Worm (Caenorhabditis elegans) whole organism, L1 larva: ENCODE measurements around the gene Y69E1A.8.
A peak's percentile ranks its signal among the peaks of the same experiment; 100 is the strongest.

Experiments
- F16B12.6 ChIP-seq: fragments of 150-350 bp; optimal IDR thresholded peaks from 2 replicates; lab custom pipeline; 2014; ENCODE audit warnings: missing biosample characterization, missing genetic modification characterization
- Y116A8C.19 ChIP-seq: sonication (generic microtip); optimal IDR thresholded peaks from 2 replicates; lab custom pipeline; 2016; ENCODE audit warnings: missing compliant biosample characterization, missing genetic modification characterization, borderline replicate concordance
- aha-1 ChIP-seq: fragments of 150-350 bp; optimal IDR thresholded peaks from 2 replicates; lab custom pipeline; 2014; ENCODE audit warnings: missing biosample characterization, missing genetic modification characterization
- alr-1 ChIP-seq: fragments of 200-800 bp; sonication (Bioruptor generic); optimal IDR thresholded peaks from 2 replicates; lab custom pipeline; 2018; ENCODE audit warnings: borderline replicate concordance, mild to moderate bottlenecking, missing genetic modification characterization, missing compliant biosample characterization
- aly-2 ChIP-seq: fragments of 150-350 bp; optimal IDR thresholded peaks from 2 replicates; lab custom pipeline; 2014; ENCODE audit warnings: missing biosample characterization, missing genetic modification characterization
- ama-1 ChIP-seq: fragments of 150-350 bp; optimal IDR thresholded peaks from 2 replicates; lab custom pipeline; 2014
- ceh-63 ChIP-seq: fragments of 200-800 bp; sonication (Bioruptor generic); optimal IDR thresholded peaks from 2 replicates; lab custom pipeline; 2018; ENCODE audit warnings: mild to moderate bottlenecking, missing genetic modification characterization, missing compliant biosample characterization
- ceh-8 ChIP-seq: fragments of 200-800 bp; sonication (Bioruptor generic); optimal IDR thresholded peaks from 2 replicates; lab custom pipeline; 2018; ENCODE audit warnings: mild to moderate bottlenecking, missing genetic modification characterization, moderate library complexity, missing compliant biosample characterization
- ceh-82 ChIP-seq, 3 experiments: fragments of 150-350 bp in 1 of 3; sonication (generic microtip) in 2 of 3; optimal IDR thresholded peaks; 2 replicates each; lab custom pipeline; 2014 to 2017; ENCODE audit warnings: missing biosample characterization in 3 of 3, missing genetic modification characterization in 3 of 3
- ces-1 ChIP-seq: fragments of 150-350 bp; optimal IDR thresholded peaks from 2 replicates; lab custom pipeline; 2014; ENCODE audit warnings: missing biosample characterization, missing genetic modification reagents, missing genetic modification characterization
- dpl-1 ChIP-seq, 3 experiments: fragments of 150-350 bp in 2 of 3; sonication (generic microtip) in 1 of 3; optimal IDR thresholded peaks; 2 replicates each; lab custom pipeline; 2014 to 2017; ENCODE audit warnings: missing biosample characterization in 3 of 3, missing genetic modification characterization in 3 of 3, missing genetic modification reagents in 3 of 3
- dsc-1 ChIP-seq: sonication (generic microtip); optimal IDR thresholded peaks from 2 replicates; lab custom pipeline; 2016; ENCODE audit warnings: mild to moderate bottlenecking, missing genetic modification characterization, missing compliant biosample characterization
- efl-1 ChIP-seq, 4 experiments: fragments of 150-350 bp; optimal IDR thresholded peaks in 3 of 4; peaks in 1 of 4; 1 replicate in 1 of 4; 2 replicates in 3 of 4; lab custom pipeline; 2014; ENCODE audit warnings: missing biosample characterization in 2 of 4, missing genetic modification characterization in 2 of 4, missing genetic modification reagents in 2 of 4
- egl-13 ChIP-seq: sonication (generic microtip); optimal IDR thresholded peaks from 2 replicates; lab custom pipeline; 2016; ENCODE audit warnings: missing genotype, missing genetic modification reagents, missing genetic modification characterization, missing compliant biosample characterization
- egl-27 ChIP-seq, 2 experiments: fragments of 150-350 bp in 1 of 2; sonication (generic microtip); optimal IDR thresholded peaks; 3 replicates each; lab custom pipeline; 2017 to 2018; ENCODE audit warnings: missing biosample characterization in 2 of 2, missing genetic modification characterization in 2 of 2, missing genetic modification reagents in 2 of 2
- elt-2 ChIP-seq: sonication (generic microtip); optimal IDR thresholded peaks from 2 replicates; lab custom pipeline; 2016; ENCODE audit warnings: missing genetic modification characterization, mild to moderate bottlenecking, inconsistent platforms, missing compliant biosample characterization, missing genetic modification reagents
- ets-5 ChIP-seq: fragments of 200-800 bp; sonication (Bioruptor generic); IDR thresholded peaks from 2 replicates; pipeline ENCODE4 v1.3.6; 2022; ENCODE audit warnings: missing genetic modification characterization, missing compliant biosample characterization
- jun-1 ChIP-seq: fragments of 150-350 bp; optimal IDR thresholded peaks from 2 replicates; lab custom pipeline; 2014; ENCODE audit warnings: missing biosample characterization, missing genetic modification reagents, missing genetic modification characterization
- lin-14 ChIP-seq: fragments of 200-800 bp; sonication (Bioruptor generic); optimal IDR thresholded peaks from 2 replicates; lab custom pipeline; 2018; ENCODE audit warnings: mild to moderate bottlenecking, missing genetic modification characterization, moderate library complexity, missing compliant biosample characterization
- lin-35 ChIP-seq, 2 experiments: fragments of 150-350 bp; optimal IDR thresholded peaks; 2 replicates each; lab custom pipeline; 2014; ENCODE audit warnings: missing biosample characterization in 2 of 2, missing genetic modification characterization in 2 of 2, missing genetic modification reagents in 2 of 2
- lin-39 ChIP-seq: fragments of 150-350 bp; optimal IDR thresholded peaks from 2 replicates; lab custom pipeline; 2014; ENCODE audit warnings: missing biosample characterization, missing genetic modification reagents, missing genetic modification characterization
- lir-3 ChIP-seq: sonication (generic microtip); optimal IDR thresholded peaks from 2 replicates; lab custom pipeline; 2016; ENCODE audit warnings: mild to moderate bottlenecking, missing genetic modification characterization, moderate library complexity, missing compliant biosample characterization; ENCODE audit not compliant: poor library complexity
- mab-9 ChIP-seq: fragments of 200-800 bp; sonication (Bioruptor generic); IDR thresholded peaks from 2 replicates; pipeline ENCODE4 v1.3.6; 2022; ENCODE audit warnings: missing genetic modification reagents, missing genetic modification characterization, missing compliant biosample characterization
- mef-2 ChIP-seq: fragments of 150-350 bp; optimal IDR thresholded peaks from 2 replicates; lab custom pipeline; 2014; ENCODE audit warnings: missing biosample characterization, missing genetic modification characterization
- nhr-11 ChIP-seq: fragments of 150-350 bp; optimal IDR thresholded peaks from 2 replicates; lab custom pipeline; 2014; ENCODE audit warnings: missing biosample characterization, missing genetic modification characterization
- nhr-19 ChIP-seq: fragments of 200-800 bp; sonication (Bioruptor generic); conservative IDR thresholded peaks from 2 replicates; pipeline ENCODE4 v1.3.6; 2022; ENCODE audit warnings: missing genetic modification characterization, missing compliant biosample characterization
- nhr-20 ChIP-seq: sonication (generic microtip); optimal IDR thresholded peaks from 2 replicates; lab custom pipeline; 2016; ENCODE audit warnings: mild to moderate bottlenecking, missing genetic modification characterization, missing compliant biosample characterization
- nhr-237 ChIP-seq: fragments of 150-350 bp; optimal IDR thresholded peaks from 2 replicates; lab custom pipeline; 2014; ENCODE audit warnings: missing biosample characterization, missing genetic modification characterization
- nhr-28 ChIP-seq: fragments of 150-350 bp; optimal IDR thresholded peaks from 2 replicates; lab custom pipeline; 2014; ENCODE audit warnings: missing biosample characterization, missing genetic modification characterization
- nhr-47 ChIP-seq: sonication (generic microtip); optimal IDR thresholded peaks from 2 replicates; lab custom pipeline; 2016; ENCODE audit warnings: mild to moderate bottlenecking, missing genetic modification characterization, moderate library complexity, missing compliant biosample characterization
- nhr-71 ChIP-seq: sonication (generic microtip); optimal IDR thresholded peaks from 2 replicates; lab custom pipeline; 2016; ENCODE audit warnings: mild to moderate bottlenecking, missing genetic modification characterization, moderate library complexity, missing compliant biosample characterization
- nhr-84 ChIP-seq: sonication (generic microtip); optimal IDR thresholded peaks from 2 replicates; lab custom pipeline; 2017; ENCODE audit warnings: missing biosample characterization, missing genetic modification characterization
- nhr-90 ChIP-seq: sonication (generic microtip); optimal IDR thresholded peaks from 2 replicates; lab custom pipeline; 2016; ENCODE audit warnings: mild to moderate bottlenecking, missing genetic modification characterization, missing compliant biosample characterization; ENCODE audit not compliant: poor library complexity
- pag-3 ChIP-seq: sonication (generic microtip); optimal IDR thresholded peaks from 2 replicates; lab custom pipeline; 2017; ENCODE audit warnings: missing genetic modification characterization, mild to moderate bottlenecking, missing compliant biosample characterization, antibody characterized with exemption, borderline replicate concordance; ENCODE audit not compliant: insufficient read depth
- pax-3 ChIP-seq: fragments of 200-800 bp; sonication (Bioruptor generic); optimal IDR thresholded peaks from 2 replicates; lab custom pipeline; 2018; ENCODE audit warnings: mild to moderate bottlenecking, missing genetic modification characterization, moderate library complexity, missing compliant biosample characterization
- rnt-1 ChIP-seq: sonication (generic microtip); optimal IDR thresholded peaks from 2 replicates; lab custom pipeline; 2016; ENCODE audit warnings: mild to moderate bottlenecking, missing genetic modification characterization, moderate library complexity, missing compliant biosample characterization
- skn-1 ChIP-seq: fragments of 150-350 bp; optimal IDR thresholded peaks from 2 replicates; lab custom pipeline; 2014; ENCODE audit warnings: missing biosample characterization, missing genetic modification characterization
- snpc-4 ChIP-seq: fragments of 150-350 bp; optimal IDR thresholded peaks from 2 replicates; lab custom pipeline; 2014; ENCODE audit warnings: missing biosample characterization, missing genetic modification characterization
- snu-23 ChIP-seq: sonication (generic microtip); optimal IDR thresholded peaks from 2 replicates; lab custom pipeline; 2016; ENCODE audit warnings: missing genetic modification characterization, missing compliant biosample characterization
- sox-4 ChIP-seq: sonication (generic microtip); optimal IDR thresholded peaks from 2 replicates; lab custom pipeline; 2016; ENCODE audit warnings: missing genetic modification characterization, missing compliant biosample characterization
- sup-37 ChIP-seq: fragments of 200-800 bp; sonication (Bioruptor generic); optimal IDR thresholded peaks from 2 replicates; lab custom pipeline; 2018; ENCODE audit warnings: mild to moderate bottlenecking, missing genetic modification characterization, missing compliant biosample characterization
- swsn-7 ChIP-seq: sonication (generic microtip); optimal IDR thresholded peaks from 2 replicates; lab custom pipeline; 2016; ENCODE audit warnings: missing genetic modification characterization, missing compliant biosample characterization
- unc-130 ChIP-seq: fragments of 150-350 bp; optimal IDR thresholded peaks from 2 replicates; lab custom pipeline; 2017; ENCODE audit warnings: missing biosample characterization, missing genetic modification characterization, inconsistent platforms
- unc-98 ChIP-seq: fragments of 200-800 bp; sonication (Bioruptor generic); IDR thresholded peaks from 2 replicates; pipeline ENCODE4 v1.3.6; 2022; ENCODE audit warnings: missing genetic modification characterization, missing compliant biosample characterization
- ztf-11 ChIP-seq, 2 experiments: sonication (generic microtip); optimal IDR thresholded peaks; 2 replicates each; lab custom pipeline; 2016 to 2017; ENCODE audit warnings: missing genetic modification characterization in 2 of 2, missing biosample characterization in 1 of 2, missing compliant biosample characterization in 1 of 2

The Y69E1A.8 gene

DNA sequence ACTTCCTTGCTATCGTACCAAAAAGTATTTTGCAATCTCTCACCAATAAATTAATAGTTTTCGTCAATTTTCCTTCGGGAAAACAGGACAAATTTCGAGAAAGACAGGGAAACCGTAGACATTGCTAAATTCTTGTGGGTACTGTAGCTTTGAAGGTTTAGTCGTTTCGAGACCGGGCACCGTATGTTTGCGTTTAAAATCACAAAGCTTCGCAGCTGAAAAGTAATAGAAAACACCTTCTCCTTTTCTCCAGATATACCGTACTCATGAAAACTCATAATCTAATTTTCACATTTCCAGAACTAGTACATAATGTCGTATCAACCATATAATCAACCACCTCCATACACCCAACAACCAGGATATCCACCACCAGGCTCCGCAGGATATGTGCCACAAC is 42.6 kb downstream of the Y69E1A.8 start, which contains the start of gene F13H10.6:
Gene F13H10.6, plus strand, starts transcription at position 301 of the 400 bp plus-strand sequence.
- TF ChIP-seq skn-1 (tag; lab: Kevin White, UChicago) = no peak
- TF ChIP-seq alr-1 (tag; lab: Kevin White, UChicago) = no peak
- no peak for TF ChIP-seq nhr-20 (tag; lab: Kevin White, UChicago)
- no peak for TF ChIP-seq jun-1
- no peak for TF ChIP-seq unc-98 (GFP tag; lab: Robert Waterston, UW)
- no peak for TF ChIP-seq sox-4 (tag; lab: Kevin White, UChicago)
- no peak for TF ChIP-seq dsc-1

DNA sequence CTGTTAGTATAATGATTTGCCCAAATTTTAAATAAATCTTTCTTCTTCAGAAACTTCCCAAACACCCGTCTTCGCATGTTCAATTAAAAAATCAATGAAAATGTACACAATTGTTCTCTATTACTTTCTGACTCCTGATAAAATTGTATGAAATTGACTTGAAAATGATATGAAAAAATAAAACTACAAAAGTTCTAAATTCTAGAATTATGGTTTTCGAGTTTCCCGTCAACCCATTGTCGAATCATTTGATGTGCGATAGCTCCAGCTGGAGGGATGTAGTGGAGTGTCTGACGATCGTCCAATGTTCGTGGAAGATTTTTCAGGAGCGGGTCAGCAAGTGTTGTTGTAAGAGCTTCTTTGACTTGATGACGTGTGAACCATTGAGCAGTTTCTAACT is 43.5 kb downstream of the Y69E1A.8 start:
- TF ChIP-seq lin-14 = no peak
- TF ChIP-seq nhr-71 (tag; lab: Kevin White, UChicago) = no peak
- TF ChIP-seq Y116A8C.19 (tag; lab: Kevin White, UChicago) = no peak
- TF ChIP-seq ama-1 (lab: Kevin White, UChicago) = no peak
- no peak for TF ChIP-seq jun-1
- TF ChIP-seq nhr-28 = no peak
- no peak for TF ChIP-seq mef-2 (tag; lab: Kevin White, UChicago)
- no peak for TF ChIP-seq nhr-90 (tag; lab: Kevin White, UChicago)
- TF ChIP-seq nhr-19 (GFP tag; lab: Robert Waterston, UW) = no peak
- TF ChIP-seq swsn-7 = no peak
- TF ChIP-seq dsc-1 = no peak
- no peak for TF ChIP-seq lin-39 (tag; lab: Kevin White, UChicago)
- no peak for TF ChIP-seq egl-13 (tag; lab: Kevin White, UChicago)
- TF ChIP-seq mab-9 = no peak
- TF ChIP-seq pax-3 = no peak
- no peak for TF ChIP-seq aha-1 (tag; lab: Kevin White, UChicago)
- no peak for TF ChIP-seq lir-3 (tag; lab: Kevin White, UChicago)
- no peak for TF ChIP-seq skn-1 (tag; lab: Kevin White, UChicago)
- no peak for TF ChIP-seq ets-5 (GFP tag; lab: Robert Waterston, UW)

ce11 chrIV:11011920-11012319 is 45.5 kb downstream of the Y69E1A.8 start, which contains the start of gene ndx-9:
Gene ndx-9 (minus strand): TSS chrIV:11012020.
- TF ChIP-seq snpc-4 (tag; lab: Kevin White, UChicago) = no peak

DNA sequence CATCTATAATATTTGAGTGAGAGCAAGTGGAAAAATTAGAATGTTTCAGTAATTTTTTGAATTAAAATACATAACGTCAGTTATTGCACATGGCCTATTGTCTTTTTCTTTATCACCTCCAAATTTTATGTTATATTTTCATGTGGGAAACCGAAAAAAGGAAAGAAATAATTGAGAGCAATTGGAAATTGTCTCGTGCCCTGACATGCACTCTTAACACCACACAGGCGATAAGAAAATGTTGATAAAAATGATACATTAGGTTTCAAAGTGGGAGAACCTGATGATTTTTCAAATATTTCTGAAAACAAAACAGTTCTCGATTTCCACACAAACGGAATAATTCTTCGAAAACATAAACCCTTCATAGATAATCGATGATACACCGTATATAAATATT is 49.5 kb downstream of the Y69E1A.8 start, which contains the start of gene F13H10.3:
Gene F13H10.3, minus strand, starts transcription at position 73 of the 400 bp plus-strand sequence.
- TF ChIP-seq ztf-11 (tag; optimal IDR thresholded peaks at IDR 0.05; lab: Kevin White, UChicago) = no peak
- no peak for TF ChIP-seq dpl-1 (GFP tag; optimal IDR thresholded peaks at IDR 0.05; lab: Kevin White, UChicago)
- no peak for TF ChIP-seq mef-2 (tag; lab: Kevin White, UChicago)
- no peak for TF ChIP-seq nhr-84 (tag; lab: Kevin White, UChicago)
- TF ChIP-seq dsc-1 = no peak
- TF ChIP-seq F16B12.6 (tag; lab: Kevin White, UChicago) = no peak
- TF ChIP-seq jun-1 = no peak
- TF ChIP-seq ceh-8 = no peak
- TF ChIP-seq unc-130 (tag; lab: Kevin White, UChicago) = no peak
- TF ChIP-seq ceh-82 (tag; optimal IDR thresholded peaks at IDR 0.05; lab: Kevin White, UChicago) = no peak
- TF ChIP-seq nhr-47 (tag; lab: Kevin White, UChicago) = no peak
- TF ChIP-seq mab-9 = no peak
- TF ChIP-seq aha-1 (tag; lab: Kevin White, UChicago) = no peak
- no peak for TF ChIP-seq egl-27 (tag; optimal IDR thresholded peaks at IDR 0.05; lab: Kevin White, UChicago)
- TF ChIP-seq pag-3 (tag; lab: Kevin White, UChicago) = no peak
- no peak for TF ChIP-seq ama-1 (lab: Kevin White, UChicago)
- no peak for TF ChIP-seq nhr-71 (tag; lab: Kevin White, UChicago)
- TF ChIP-seq nhr-11 (tag; lab: Kevin White, UChicago) = no peak
- no peak for TF ChIP-seq ceh-63 (GFP tag; lab: Kevin White, UChicago)
- no peak for TF ChIP-seq ces-1 (GFP tag; lab: Kevin White, UChicago)
- no peak for TF ChIP-seq alr-1 (tag; lab: Kevin White, UChicago)
- no peak for TF ChIP-seq nhr-19 (GFP tag; lab: Robert Waterston, UW)
- no peak for TF ChIP-seq efl-1 (optimal IDR thresholded peaks at IDR 0.05; lab: Kevin White, UChicago)
- TF ChIP-seq efl-1 (GFP tag; optimal IDR thresholded peaks at IDR 0.05 in 1 of 2; lab: Kevin White, UChicago) = peak in 1 of 2 experiments; percentile 27
- TF ChIP-seq lin-35 (GFP tag; optimal IDR thresholded peaks at IDR 0.05; lab: Kevin White, UChicago) = peak in 1 of 2 experiments; percentile 53
- TF ChIP-seq snu-23 (GFP tag; lab: Kevin White, UChicago) = no peak
- peak; percentile 54 for TF ChIP-seq elt-2 (tag; lab: Kevin White, UChicago)
- no peak for TF ChIP-seq rnt-1
- no peak for TF ChIP-seq aly-2 (tag; lab: Kevin White, UChicago)
- no peak for TF ChIP-seq sup-37 (GFP tag; lab: Kevin White, UChicago)
- no peak for TF ChIP-seq nhr-237 (tag; lab: Kevin White, UChicago)
